Worm (Caenorhabditis elegans) whole organism, L4 larva: Measurements from ENCODE around the gene lron-1.
A peak's percentile ranks its signal among the peaks of the same experiment; 100 is the strongest.

ENCODE experiments used
- F37D6.2 ChIP-seq: sonication (generic microtip); optimal IDR thresholded peaks from 2 replicates; lab custom pipeline; 2016; ENCODE audit warnings: mild to moderate bottlenecking, missing genetic modification characterization, missing compliant biosample characterization
- R02D3.7 ChIP-seq: fragments of 150-350 bp; sonication (generic microtip); optimal IDR thresholded peaks from 3 replicates; lab custom pipeline; 2014; ENCODE audit warnings: missing biosample characterization, missing genetic modification characterization
- T20F7.1 ChIP-seq: fragments of 200-800 bp; sonication (Bioruptor generic); optimal IDR thresholded peaks from 2 replicates; lab custom pipeline; 2018; ENCODE audit warnings: mild to moderate bottlenecking, missing genetic modification characterization, missing compliant biosample characterization
- T26A8.4 ChIP-seq: fragments of 200-800 bp; sonication (Bioruptor generic); IDR thresholded peaks from 2 replicates; pipeline ENCODE4 v1.3.6; 2022; ENCODE audit warnings: missing genetic modification characterization, missing compliant biosample characterization
- ZK337.2 ChIP-seq: fragments of 200-800 bp; sonication (Bioruptor generic); IDR thresholded peaks from 2 replicates; pipeline ENCODE4 v1.3.6; 2022; ENCODE audit warnings: missing genetic modification reagents, missing genetic modification characterization, missing compliant biosample characterization
- aha-1 ChIP-seq: fragments of 150-350 bp; peaks from one replicate; lab custom pipeline; 2014; ENCODE audit warnings: missing biosample characterization, missing genetic modification characterization
- arid-1 ChIP-seq: fragments of 200-800 bp; sonication (Bioruptor generic); conservative IDR thresholded peaks from 2 replicates; pipeline ENCODE4 v1.3.6; 2022; ENCODE audit warnings: missing genetic modification reagents, missing genetic modification characterization, missing compliant biosample characterization
- ceh-20 ChIP-seq: fragments of 200-800 bp; sonication (Bioruptor generic); IDR thresholded peaks from 2 replicates; pipeline ENCODE4 v1.3.6; 2022; ENCODE audit warnings: missing genetic modification reagents, missing genetic modification characterization, missing compliant biosample characterization
- ceh-28 ChIP-seq: fragments of 150-350 bp; optimal IDR thresholded peaks from 2 replicates; lab custom pipeline; 2014; ENCODE audit warnings: missing biosample characterization, missing genetic modification reagents, missing genetic modification characterization
- ceh-82 ChIP-seq: sonication (generic microtip); optimal IDR thresholded peaks from 2 replicates; lab custom pipeline; 2017; ENCODE audit warnings: missing biosample characterization, missing genetic modification characterization
- ctbp-1 ChIP-seq: fragments of 200-800 bp; sonication (Bioruptor generic); IDR thresholded peaks from 2 replicates; pipeline ENCODE4 v1.3.6; 2022; ENCODE audit warnings: missing genetic modification reagents, missing genetic modification characterization, missing compliant biosample characterization
- dmd-6 ChIP-seq: fragments of 200-800 bp; sonication (Bioruptor generic); IDR thresholded peaks from 2 replicates; pipeline ENCODE4 v1.3.6; 2022; ENCODE audit warnings: missing genetic modification reagents, missing genetic modification characterization, missing compliant biosample characterization
- dmd-9 ChIP-seq: fragments of 200-800 bp; sonication (Bioruptor generic); IDR thresholded peaks from 2 replicates; pipeline ENCODE4 v1.3.6; 2022; ENCODE audit warnings: missing genetic modification reagents, missing genetic modification characterization, missing compliant biosample characterization
- dve-1 ChIP-seq: sonication (generic microtip); optimal IDR thresholded peaks from 2 replicates; lab custom pipeline; 2017; ENCODE audit warnings: antibody characterized with exemption, mild to moderate bottlenecking, missing genetic modification characterization, missing compliant biosample characterization; ENCODE audit not compliant: insufficient read depth
- egl-27 ChIP-seq: sonication (generic microtip); optimal IDR thresholded peaks from 3 replicates; lab custom pipeline; 2017; ENCODE audit warnings: missing biosample characterization, missing genetic modification reagents, missing genetic modification characterization
- hif-1 ChIP-seq, 2 experiments: sonication (generic microtip); optimal IDR thresholded peaks; 2 replicates each; lab custom pipeline; 2016 to 2017; ENCODE audit warnings: missing compliant biosample characterization in 2 of 2, missing genetic modification characterization in 2 of 2, missing genetic modification reagents in 2 of 2, missing genotype in 2 of 2, mild to moderate bottlenecking in 1 of 2
- hlh-11 ChIP-seq: fragments of 200-800 bp; sonication (Bioruptor generic); optimal IDR thresholded peaks from 2 replicates; lab custom pipeline; 2018; ENCODE audit warnings: mild to moderate bottlenecking, missing genetic modification characterization, missing compliant biosample characterization
- hlh-30 ChIP-seq: sonication (generic microtip); optimal IDR thresholded peaks from 2 replicates; lab custom pipeline; 2017; ENCODE audit warnings: antibody characterized with exemption, mild to moderate bottlenecking, missing genetic modification characterization, missing compliant biosample characterization; ENCODE audit not compliant: insufficient read depth
- hmg-1.1 ChIP-seq: fragments of 200-800 bp; sonication (Bioruptor generic); IDR thresholded peaks from 2 replicates; pipeline ENCODE4 v1.3.6; 2022; ENCODE audit warnings: missing genetic modification reagents, missing genetic modification characterization, missing compliant biosample characterization
- jun-1 ChIP-seq: fragments of 150-350 bp; optimal IDR thresholded peaks from 2 replicates; lab custom pipeline; 2014; ENCODE audit warnings: missing biosample characterization, missing genetic modification reagents, missing genetic modification characterization
- lin-13 ChIP-seq: fragments of 150-350 bp; optimal IDR thresholded peaks from 2 replicates; lab custom pipeline; 2014; ENCODE audit warnings: missing biosample characterization, missing genetic modification reagents, missing genetic modification characterization
- lin-29 ChIP-seq: fragments of 200-800 bp; sonication (Bioruptor generic); IDR thresholded peaks from 2 replicates; pipeline ENCODE4 v1.3.6; 2022; ENCODE audit warnings: missing genetic modification reagents, missing genetic modification characterization, missing compliant biosample characterization
- lir-3 ChIP-seq: sonication (generic microtip); optimal IDR thresholded peaks from 2 replicates; lab custom pipeline; 2016; ENCODE audit warnings: mild to moderate bottlenecking, missing genetic modification characterization, missing compliant biosample characterization
- lsy-2 ChIP-seq, 2 experiments: fragments of 150-350 bp in 1 of 2; sonication (generic microtip) in 1 of 2; optimal IDR thresholded peaks; 2 replicates each; lab custom pipeline; 2014 to 2017; ENCODE audit warnings: missing biosample characterization in 2 of 2, missing genetic modification characterization in 2 of 2
- mdl-1 ChIP-seq, 2 experiments: fragments of 150-350 bp in 1 of 2; sonication (generic microtip) in 1 of 2; optimal IDR thresholded peaks; 2 replicates each; lab custom pipeline; 2014 to 2017; ENCODE audit warnings: missing biosample characterization in 2 of 2, missing genetic modification characterization in 2 of 2
- mdt-29 ChIP-seq: fragments of 200-800 bp; sonication (Bioruptor generic); IDR thresholded peaks from 2 replicates; pipeline ENCODE4 v1.3.6; 2022; ENCODE audit warnings: missing genetic modification reagents, missing genetic modification characterization, missing compliant biosample characterization
- mep-1 ChIP-seq: fragments of 150-350 bp; sonication (generic microtip); optimal IDR thresholded peaks from 3 replicates; lab custom pipeline; 2014; ENCODE audit warnings: missing biosample characterization, missing genetic modification characterization
- mxl-3 ChIP-seq: fragments of 200-800 bp; sonication (Bioruptor generic); optimal IDR thresholded peaks from 2 replicates; lab custom pipeline; 2018; ENCODE audit warnings: mild to moderate bottlenecking, missing genetic modification characterization, missing compliant biosample characterization
- nhr-10 ChIP-seq: fragments of 150-350 bp; optimal IDR thresholded peaks from 2 replicates; lab custom pipeline; 2014; ENCODE audit warnings: missing biosample characterization, missing genetic modification characterization
- nhr-28 ChIP-seq: fragments of 150-350 bp; optimal IDR thresholded peaks from 2 replicates; lab custom pipeline; 2014; ENCODE audit warnings: missing biosample characterization, missing genetic modification characterization
- nhr-48 ChIP-seq: sonication (generic microtip); optimal IDR thresholded peaks from 2 replicates; lab custom pipeline; 2016; ENCODE audit warnings: mild to moderate bottlenecking, missing genetic modification characterization, missing compliant biosample characterization
- nhr-6 ChIP-seq: fragments of 150-350 bp; optimal IDR thresholded peaks from 2 replicates; lab custom pipeline; 2014; ENCODE audit warnings: missing biosample characterization, missing genetic modification characterization
- nhr-76 ChIP-seq: fragments of 150-350 bp; optimal IDR thresholded peaks from 2 replicates; lab custom pipeline; 2014; ENCODE audit warnings: missing biosample characterization, missing genetic modification characterization
- pha-4 ChIP-seq, 2 experiments: fragments of 150-350 bp in 1 of 2; fragments of 200-800 bp in 1 of 2; sonication (Bioruptor generic) in 1 of 2; IDR thresholded peaks in 1 of 2; optimal IDR thresholded peaks in 1 of 2; 2 replicates each; pipeline versions ENCODE4 v1.3.6 to Lab custom; 2014 to 2022; ENCODE audit warnings: missing genetic modification characterization in 2 of 2, missing genetic modification reagents in 2 of 2, missing biosample characterization in 1 of 2, missing compliant biosample characterization in 1 of 2
- rbr-2 ChIP-seq: sonication (generic microtip); optimal IDR thresholded peaks from 2 replicates; lab custom pipeline; 2016; ENCODE audit warnings: missing genotype, missing genetic modification characterization, missing compliant biosample characterization
- set-16 ChIP-seq: fragments of 200-800 bp; sonication (Bioruptor generic); IDR thresholded peaks from 2 replicates; pipeline ENCODE4 v1.3.6; 2022; ENCODE audit warnings: missing genetic modification reagents, missing genetic modification characterization, missing compliant biosample characterization
- spr-1 ChIP-seq: sonication (generic microtip); optimal IDR thresholded peaks from 2 replicates; lab custom pipeline; 2016; ENCODE audit warnings: mild to moderate bottlenecking, missing genetic modification characterization, missing compliant biosample characterization
- tag-97 ChIP-seq: fragments of 200-800 bp; sonication (Bioruptor generic); IDR thresholded peaks from 2 replicates; pipeline ENCODE4 v1.3.6; 2022; ENCODE audit warnings: missing genetic modification characterization, missing compliant biosample characterization
- unc-62 ChIP-seq, 3 experiments: fragments of 150-350 bp in 1 of 3; sonication (generic microtip); optimal IDR thresholded peaks in 2 of 3; peaks in 1 of 3; 1 replicate in 1 of 3; 2 replicates in 2 of 3; lab custom pipeline; 2014 to 2017; ENCODE audit warnings: missing biosample characterization in 3 of 3, missing genetic modification characterization in 3 of 3, missing genetic modification reagents in 3 of 3, missing genotype in 1 of 3
- zip-2 ChIP-seq: fragments of 150-350 bp; optimal IDR thresholded peaks from 2 replicates; lab custom pipeline; 2014; ENCODE audit warnings: missing biosample characterization, missing genetic modification characterization
- ztf-7 ChIP-seq: fragments of 150-350 bp; optimal IDR thresholded peaks from 2 replicates; lab custom pipeline; 2014; ENCODE audit warnings: missing biosample characterization, missing genetic modification characterization

The lron-1 gene

DNA sequence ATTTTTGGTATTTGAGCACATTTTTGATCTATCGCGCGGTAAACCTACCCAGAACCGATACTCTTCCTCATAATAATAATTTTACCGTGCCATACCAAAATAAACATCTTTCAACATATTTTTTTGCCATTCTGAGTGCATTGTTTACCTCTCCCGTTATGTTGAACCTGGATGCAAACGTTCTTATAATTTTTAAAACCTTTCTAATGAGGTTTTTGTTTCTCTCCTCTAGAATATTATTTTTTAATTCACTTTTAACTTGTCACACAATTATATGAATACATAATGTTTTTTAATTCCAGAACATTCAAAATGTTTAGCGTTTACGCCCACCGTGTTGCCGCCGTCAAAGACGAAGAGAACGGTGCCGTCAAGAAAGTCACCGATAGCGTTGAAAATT, 27.0 kb upstream of the lron-1 start, which contains the start of gene enri-2:
Gene enri-2 (plus strand): TSS at position 301 of the 400 bp plus-strand sequence.
- no peak for TF ChIP-seq nhr-6 (tag; lab: Kevin White, UChicago)
- no peak for TF ChIP-seq mdt-29
- no peak for TF ChIP-seq lir-3 (tag; lab: Kevin White, UChicago)
- TF ChIP-seq, all 104 proteins: peak for 0

DNA sequence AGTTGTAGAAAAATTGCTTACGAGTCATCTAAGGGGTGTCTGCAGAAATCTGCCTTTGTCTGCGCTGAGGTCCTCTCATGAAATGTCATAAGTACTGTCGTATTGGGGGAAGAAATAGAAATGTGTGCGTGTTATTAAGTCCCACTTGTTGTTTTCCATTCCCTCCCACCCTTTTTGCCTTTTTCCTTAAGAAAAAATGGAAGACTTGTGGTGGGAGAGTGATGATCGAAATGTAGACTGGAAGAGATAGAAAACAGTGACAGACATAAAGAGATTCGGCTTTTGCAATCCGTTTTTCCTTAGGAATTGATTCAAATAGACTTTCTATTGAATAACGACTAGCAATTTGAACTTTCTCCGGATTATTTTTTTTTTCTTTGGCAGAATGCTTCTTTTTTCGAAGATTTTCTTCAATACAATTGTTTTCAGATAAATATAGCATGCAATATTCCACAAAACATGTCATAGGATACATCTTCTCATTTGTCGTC, 22.8 kb upstream of the lron-1 start, which contains the start of gene ram-5:
Gene ram-5 (plus strand): TSS at position 441 of the 491 bp plus-strand sequence.
- TF ChIP-seq aha-1 (tag; lab: Kevin White, UChicago) (peak; percentile 95), tag-97 (GFP tag; lab: Robert Waterston, UW) (no peak)
- TF ChIP-seq, all 104 proteins: peak for 1

DNA sequence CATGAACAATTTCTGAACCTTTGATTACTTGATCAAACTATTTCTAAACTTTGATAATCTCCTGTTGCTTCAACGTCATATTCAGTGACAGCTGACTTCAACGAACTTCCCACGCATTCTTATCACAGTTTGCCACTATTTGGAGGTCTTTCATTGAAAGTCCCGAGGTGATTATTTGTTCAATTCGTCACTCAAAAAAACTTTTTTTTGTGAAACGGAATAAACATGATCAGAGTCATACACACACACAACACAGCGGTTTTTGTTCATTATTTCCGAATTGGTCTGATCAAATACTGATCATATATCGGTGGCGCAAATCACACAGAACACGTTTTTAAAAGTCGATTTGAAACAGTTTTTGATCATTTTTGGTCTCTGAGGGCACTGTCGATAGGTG, 16.1 kb upstream of the lron-1 start:
- TF ChIP-seq aha-1 (tag; lab: Kevin White, UChicago) (peak; percentile 65), dmd-6 (GFP tag; lab: Robert Waterston, UW) (peak; percentile 33; the same call in 1 of the 2 replicates), hlh-30 (tag; lab: Kevin White, UChicago) (peak; percentile 78), nhr-28 (tag; lab: Kevin White, UChicago) (peak; percentile 24), mdl-1 (tag; optimal IDR thresholded peaks at IDR 0.05; lab: Kevin White, UChicago) (no peak)

DNA sequence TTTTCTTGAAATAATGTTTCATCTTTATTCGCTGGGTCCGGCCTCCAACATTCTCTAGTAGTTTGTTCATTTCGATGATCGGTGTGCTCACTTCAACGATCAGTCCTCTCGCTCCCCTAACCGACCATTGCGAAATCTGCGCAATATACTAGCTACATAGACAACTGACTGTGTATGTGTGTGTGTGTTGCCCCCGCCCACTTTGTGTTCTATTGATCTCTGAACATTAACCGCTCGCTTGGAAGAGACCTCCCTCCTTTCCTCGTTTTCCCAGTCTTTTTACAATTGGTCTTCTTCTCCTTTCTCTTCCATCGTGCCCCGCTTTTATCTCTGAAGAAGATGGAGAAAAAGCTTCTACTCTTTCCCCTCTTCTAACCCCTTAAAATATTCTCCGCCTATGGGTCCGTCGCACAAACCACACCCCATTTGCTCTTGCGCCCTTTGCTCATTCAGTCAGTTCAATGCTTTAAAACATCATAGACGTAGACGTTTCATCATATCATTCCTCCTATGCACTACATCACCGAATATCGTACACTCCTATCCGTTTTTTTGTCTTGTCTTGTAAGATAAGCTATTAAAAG, 15.1 kb upstream of the lron-1 start:
- TF ChIP-seq set-16 (GFP tag; lab: Robert Waterston, UW): peak; percentile 19; the same call in 1 of the 2 replicates
- TF ChIP-seq mep-1 (tag; lab: Kevin White, UChicago): peak; percentile 60
- TF ChIP-seq ceh-28 (tag; lab: Kevin White, UChicago): no peak
- peak; percentile 80 for TF ChIP-seq ctbp-1 (GFP tag; lab: Robert Waterston, UW)
- TF ChIP-seq nhr-28 (tag; lab: Kevin White, UChicago): peak; percentile 77
- peak; percentile 47 for TF ChIP-seq dve-1 (tag; lab: Kevin White, UChicago)
- TF ChIP-seq mdl-1 (tag; optimal IDR thresholded peaks at IDR 0.05; lab: Kevin White, UChicago): peak in 1 of 2 experiments; percentile 79
- no peak for TF ChIP-seq nhr-10 (tag; lab: Kevin White, UChicago)
- no peak for TF ChIP-seq lin-29
- no peak for TF ChIP-seq ceh-20
- TF ChIP-seq hmg-1.1 (GFP tag; lab: Robert Waterston, UW): peak; percentile 81
- peak; percentile 19 for TF ChIP-seq rbr-2 (tag; lab: Kevin White, UChicago)
- no peak for TF ChIP-seq F37D6.2
- TF ChIP-seq pha-4 (GFP tag; IDR thresholded peaks at IDR 0.05; lab: Robert Waterston, UW): no peak
- TF ChIP-seq pha-4 (tag; optimal IDR thresholded peaks at IDR 0.05; lab: Kevin White, UChicago): peak; percentile 48
- TF ChIP-seq dmd-6 (GFP tag; lab: Robert Waterston, UW): peak; percentile 39
- TF ChIP-seq mxl-3 (GFP tag; lab: Kevin White, UChicago): peak; percentile 1
- 0 out of 2 replicates have a peak, but pooled peaks have one; percentile 21 for TF ChIP-seq arid-1 (GFP tag; lab: Robert Waterston, UW)
- TF ChIP-seq nhr-76: no peak
- no peak for TF ChIP-seq dmd-9 (GFP tag; lab: Robert Waterston, UW)
- TF ChIP-seq jun-1 (tag; lab: Kevin White, UChicago): no peak
- TF ChIP-seq egl-27 (tag; lab: Kevin White, UChicago): no peak
- TF ChIP-seq spr-1 (tag; lab: Kevin White, UChicago): no peak
- TF ChIP-seq hlh-11 (tag; lab: Kevin White, UChicago): peak; percentile 76
- peak; percentile 7 for TF ChIP-seq lin-13
- TF ChIP-seq hif-1 (tag; optimal IDR thresholded peaks at IDR 0.05; lab: Kevin White, UChicago): peak in 1 of 2 experiments; percentile 76
- peak; percentile 82 for TF ChIP-seq ztf-7 (tag; lab: Kevin White, UChicago)
- peak in 1 of 2 experiments; percentile 18 for TF ChIP-seq lsy-2 (tag; optimal IDR thresholded peaks at IDR 0.05; lab: Kevin White, UChicago)
- TF ChIP-seq zip-2 (tag; lab: Kevin White, UChicago): no peak
- no peak for TF ChIP-seq T20F7.1 (GFP tag; lab: Kevin White, UChicago)
- TF ChIP-seq R02D3.7 (tag; lab: Kevin White, UChicago): no peak
- TF ChIP-seq nhr-48: peak; percentile 5
- TF ChIP-seq ZK337.2 (GFP tag; lab: Robert Waterston, UW): no peak
- 0 out of 2 replicates have a peak, but pooled peaks have one; percentile 18 for TF ChIP-seq T26A8.4 (GFP tag; lab: Robert Waterston, UW)
- TF ChIP-seq aha-1 (tag; lab: Kevin White, UChicago): peak; percentile 96
- peak in 1 of 2 experiments; percentile 98 for TF ChIP-seq unc-62 (GFP tag; optimal IDR thresholded peaks at IDR 0.05 in 1 of 2; lab: Kevin White, UChicago)
- TF ChIP-seq unc-62 (tag; optimal IDR thresholded peaks at IDR 0.05; lab: Kevin White, UChicago): peak; percentile 16
- no peak for TF ChIP-seq ceh-82 (tag; lab: Kevin White, UChicago)
- peak; percentile 69 for TF ChIP-seq hlh-30 (tag; lab: Kevin White, UChicago)
